Worm (Caenorhabditis elegans) whole organism, L2 larva: Measurements from ENCODE around the gene T16G12.10.

ENCODE experiments used
- C34F6.9 ChIP-seq: fragments of 150-350 bp; optimal IDR thresholded peaks from 2 replicates; lab custom pipeline; 2014; ENCODE audit warnings: missing biosample characterization, missing genetic modification characterization
- F13H6.1 ChIP-seq: sonication (generic microtip); optimal IDR thresholded peaks from 2 replicates; lab custom pipeline; 2016; ENCODE audit warnings: missing genetic modification characterization, missing compliant biosample characterization
- R02D3.7 ChIP-seq: fragments of 150-350 bp; optimal IDR thresholded peaks from 2 replicates; lab custom pipeline; 2014; ENCODE audit warnings: missing biosample characterization, missing genetic modification characterization
- Y55F3AM.14 ChIP-seq: fragments of 200-800 bp; sonication (Bioruptor generic); optimal IDR thresholded peaks from 2 replicates; lab custom pipeline; 2018; ENCODE audit warnings: mild to moderate bottlenecking, missing genetic modification characterization, missing compliant biosample characterization
- ZK546.5 ChIP-seq: sonication (generic microtip); optimal IDR thresholded peaks from 2 replicates; lab custom pipeline; 2017; ENCODE audit warnings: missing biosample characterization, missing genetic modification characterization
- alr-1 ChIP-seq: fragments of 150-350 bp; optimal IDR thresholded peaks from 2 replicates; lab custom pipeline; 2014; ENCODE audit warnings: missing biosample characterization, missing genetic modification characterization
- aly-2 ChIP-seq: fragments of 150-350 bp; optimal IDR thresholded peaks from 2 replicates; lab custom pipeline; 2014; ENCODE audit warnings: missing biosample characterization, missing genetic modification characterization
- ama-1 ChIP-seq: fragments of 150-350 bp; optimal IDR thresholded peaks from 2 replicates; lab custom pipeline; 2018; ENCODE audit warnings: inconsistent platforms
- blmp-1 ChIP-seq: sonication (generic microtip); optimal IDR thresholded peaks from 2 replicates; lab custom pipeline; 2017; ENCODE audit warnings: missing genetic modification characterization, mild to moderate bottlenecking, missing compliant biosample characterization, antibody characterized with exemption, moderate library complexity; ENCODE audit not compliant: insufficient read depth
- ceh-16 ChIP-seq: fragments of 150-350 bp; optimal IDR thresholded peaks from 2 replicates; lab custom pipeline; 2014; ENCODE audit warnings: missing biosample characterization, missing genetic modification characterization
- crh-2 ChIP-seq: sonication (generic microtip); optimal IDR thresholded peaks from 2 replicates; lab custom pipeline; 2017; ENCODE audit warnings: missing biosample characterization, missing genetic modification characterization
- egl-27 ChIP-seq: sonication (generic microtip); optimal IDR thresholded peaks from 3 replicates; lab custom pipeline; 2017; ENCODE audit warnings: missing biosample characterization, missing genetic modification reagents, missing genetic modification characterization
- elt-3 ChIP-seq: sonication (generic microtip); optimal IDR thresholded peaks from 2 replicates; lab custom pipeline; 2017; ENCODE audit warnings: missing biosample characterization, missing genetic modification characterization
- fos-1 ChIP-seq: fragments of 150-350 bp; optimal IDR thresholded peaks from 2 replicates; lab custom pipeline; 2014; ENCODE audit warnings: missing biosample characterization, missing genetic modification characterization
- gmeb-1 ChIP-seq: fragments of 150-350 bp; optimal IDR thresholded peaks from 2 replicates; lab custom pipeline; 2014; ENCODE audit warnings: missing biosample characterization, missing genetic modification characterization
- lin-39 ChIP-seq: fragments of 150-350 bp; optimal IDR thresholded peaks from 2 replicates; lab custom pipeline; 2014; ENCODE audit warnings: missing biosample characterization, missing genetic modification reagents, missing genetic modification characterization
- lsy-2 ChIP-seq, 2 experiments: fragments of 150-350 bp in 1 of 2; sonication (generic microtip) in 1 of 2; optimal IDR thresholded peaks; 2 replicates each; lab custom pipeline; 2014 to 2017; ENCODE audit warnings: missing biosample characterization in 2 of 2, missing genetic modification characterization in 2 of 2
- mab-5 ChIP-seq: fragments of 150-350 bp; optimal IDR thresholded peaks from 2 replicates; lab custom pipeline; 2014; ENCODE audit warnings: missing biosample characterization, missing genetic modification characterization
- mbf-1 ChIP-seq: sonication (generic microtip); optimal IDR thresholded peaks from 2 replicates; lab custom pipeline; 2017; ENCODE audit warnings: missing biosample characterization, missing genetic modification characterization
- mdl-1 ChIP-seq, 2 experiments: fragments of 150-350 bp in 1 of 2; sonication (generic microtip) in 1 of 2; optimal IDR thresholded peaks; 2 replicates each; lab custom pipeline; 2017; ENCODE audit warnings: missing biosample characterization in 2 of 2, missing genetic modification characterization in 2 of 2
- nhr-11 ChIP-seq: fragments of 150-350 bp; optimal IDR thresholded peaks from 2 replicates; lab custom pipeline; 2014; ENCODE audit warnings: missing biosample characterization, missing genetic modification characterization
- nhr-12 ChIP-seq: fragments of 150-350 bp; optimal IDR thresholded peaks from 2 replicates; lab custom pipeline; 2014; ENCODE audit warnings: missing biosample characterization, missing genetic modification characterization
- nhr-129 ChIP-seq: fragments of 150-350 bp; optimal IDR thresholded peaks from 2 replicates; lab custom pipeline; 2014; ENCODE audit warnings: missing biosample characterization, missing genetic modification characterization
- nhr-21 ChIP-seq: fragments of 150-350 bp; optimal IDR thresholded peaks from 2 replicates; lab custom pipeline; 2014; ENCODE audit warnings: missing biosample characterization, missing genetic modification characterization
- nhr-237 ChIP-seq: fragments of 150-350 bp; optimal IDR thresholded peaks from 2 replicates; lab custom pipeline; 2014; ENCODE audit warnings: missing biosample characterization, missing genetic modification characterization
- nhr-25 ChIP-seq: fragments of 150-350 bp; sonication (generic microtip); optimal IDR thresholded peaks from 3 replicates; lab custom pipeline; 2014; ENCODE audit warnings: missing biosample characterization, missing genetic modification characterization
- nhr-6 ChIP-seq: fragments of 150-350 bp; optimal IDR thresholded peaks from 2 replicates; lab custom pipeline; 2014; ENCODE audit warnings: missing biosample characterization, missing genetic modification characterization
- nhr-77 ChIP-seq: fragments of 150-350 bp; optimal IDR thresholded peaks from 2 replicates; lab custom pipeline; 2014; ENCODE audit warnings: missing biosample characterization, missing genetic modification characterization
- peb-1 ChIP-seq: fragments of 150-350 bp; optimal IDR thresholded peaks from 2 replicates; lab custom pipeline; 2014; ENCODE audit warnings: missing biosample characterization, missing genetic modification characterization
- sem-4 ChIP-seq: fragments of 150-350 bp; optimal IDR thresholded peaks from 2 replicates; lab custom pipeline; 2014; ENCODE audit warnings: missing biosample characterization, missing genetic modification reagents, missing genetic modification characterization
- skn-1 ChIP-seq: sonication (generic microtip); optimal IDR thresholded peaks from 2 replicates; lab custom pipeline; 2017; ENCODE audit warnings: missing biosample characterization, missing genetic modification characterization
- sma-3 ChIP-seq: sonication (generic microtip); optimal IDR thresholded peaks from 2 replicates; lab custom pipeline; 2016; ENCODE audit warnings: missing genetic modification reagents, missing genetic modification characterization, missing compliant biosample characterization
- sma-9 ChIP-seq, 2 experiments: fragments of 150-350 bp in 1 of 2; sonication (generic microtip) in 1 of 2; optimal IDR thresholded peaks; 2 replicates each; lab custom pipeline; 2014 to 2016; ENCODE audit warnings: missing genetic modification characterization in 2 of 2, mild to moderate bottlenecking in 1 of 2, missing biosample characterization in 1 of 2, missing compliant biosample characterization in 1 of 2, missing genetic modification reagents in 1 of 2, moderate library complexity in 1 of 2
- snpc-4 ChIP-seq: fragments of 150-350 bp; optimal IDR thresholded peaks from 2 replicates; lab custom pipeline; 2014; ENCODE audit warnings: missing biosample characterization, missing genetic modification characterization
- unc-55 ChIP-seq: fragments of 150-350 bp; sonication (generic microtip); optimal IDR thresholded peaks from 3 replicates; lab custom pipeline; 2014; ENCODE audit warnings: missing biosample characterization, missing genetic modification reagents, missing genetic modification characterization
- unc-62 ChIP-seq: fragments of 150-350 bp; optimal IDR thresholded peaks from 2 replicates; lab custom pipeline; 2014; ENCODE audit warnings: missing biosample characterization, missing genetic modification reagents, missing genetic modification characterization
- ztf-1 ChIP-seq: fragments of 200-800 bp; sonication (Bioruptor generic); conservative IDR thresholded peaks from 2 replicates; pipeline ENCODE4 v1.3.6; 2022; ENCODE audit warnings: missing genetic modification characterization, missing compliant biosample characterization
- ztf-11 ChIP-seq: sonication (generic microtip); optimal IDR thresholded peaks from 2 replicates; lab custom pipeline; 2017; ENCODE audit warnings: missing biosample characterization, missing genetic modification characterization
- ztf-4 ChIP-seq: fragments of 150-350 bp; optimal IDR thresholded peaks from 2 replicates; lab custom pipeline; 2014; ENCODE audit warnings: missing biosample characterization, missing genetic modification characterization

Gene T16G12.10

DNA sequence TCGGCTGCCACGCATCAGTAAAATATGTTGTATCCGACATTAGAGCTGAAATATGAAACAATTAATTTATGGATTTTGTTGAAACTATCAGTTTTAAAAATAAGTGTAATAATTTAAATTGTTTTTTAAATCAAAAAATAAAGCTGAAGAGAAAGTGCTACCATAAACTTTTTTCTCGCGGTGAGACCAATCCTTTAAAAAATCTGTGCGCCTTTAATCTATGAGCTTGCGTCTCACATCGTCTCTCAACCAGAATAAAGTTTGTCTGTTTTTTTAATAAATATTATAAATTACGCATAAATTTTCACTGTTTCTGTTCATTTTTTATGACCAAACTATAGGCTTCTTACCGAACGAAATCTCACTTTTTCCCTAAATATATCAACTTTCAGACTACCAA, 27.3 kb upstream of the T16G12.10 start, which contains the start of gene T16H12.3:
Gene T16H12.3, minus strand, starts transcription at position 51 of the 400 bp plus-strand sequence.
- TF ChIP-seq peb-1 (no peak), skn-1 (no peak), blmp-1 (tag; lab: Kevin White, UChicago) (no peak), aly-2 (tag; lab: Kevin White, UChicago) (no peak), lsy-2 (tag; optimal IDR thresholded peaks at IDR 0.05; lab: Kevin White, UChicago) (no peak), gmeb-1 (tag; lab: Kevin White, UChicago) (no peak), egl-27 (tag; lab: Kevin White, UChicago) (no peak)

- TF ChIP-seq sma-9 (GFP tag; optimal IDR thresholded peaks at IDR 0.05; lab: Kevin White, UChicago) (no peak), sma-9 (tag; optimal IDR thresholded peaks at IDR 0.05; lab: Kevin White, UChicago) (no peak), nhr-12 (no peak), alr-1 (no peak)
These were observed 22.9 kb upstream of the T16G12.10 start for ce11 chrIII:10078784-10079183.

ce11 chrIII:10078151-10078550, 22.2 kb upstream of the T16G12.10 start, which contains the start of gene T16G12.9:
T16G12.9 (minus strand) TSS chrIII:10078251.
- TF ChIP-seq Y55F3AM.14 (GFP tag; lab: Kevin White, UChicago) (no peak), mab-5 (tag; lab: Kevin White, UChicago) (no peak), mbf-1 (tag; lab: Kevin White, UChicago) (no peak), crh-2 (tag; lab: Kevin White, UChicago) (no peak), ceh-16 (tag; lab: Kevin White, UChicago) (no peak), C34F6.9 (no peak)
- TF ChIP-seq, all 48 proteins: peak for 0

ce11 chrIII:10076042-10076441, 20.1 kb upstream of the T16G12.10 start:
- TF ChIP-seq unc-55 (GFP tag; lab: Kevin White, UChicago) (no peak), nhr-6 (tag; lab: Kevin White, UChicago) (no peak), peb-1 (no peak), blmp-1 (tag; lab: Kevin White, UChicago) (no peak), nhr-25 (tag; lab: Kevin White, UChicago) (no peak), fos-1 (tag; lab: Kevin White, UChicago) (no peak), unc-62 (no peak), nhr-237 (no peak), nhr-11 (tag; lab: Kevin White, UChicago) (no peak), ztf-1 (no peak), Y55F3AM.14 (GFP tag; lab: Kevin White, UChicago) (no peak), nhr-12 (no peak), sma-3 (GFP tag; lab: Kevin White, UChicago) (no peak), nhr-129 (tag; lab: Kevin White, UChicago) (no peak), ama-1 (lab: Kevin White, UChicago) (no peak), R02D3.7 (tag; lab: Kevin White, UChicago) (no peak)

DNA sequence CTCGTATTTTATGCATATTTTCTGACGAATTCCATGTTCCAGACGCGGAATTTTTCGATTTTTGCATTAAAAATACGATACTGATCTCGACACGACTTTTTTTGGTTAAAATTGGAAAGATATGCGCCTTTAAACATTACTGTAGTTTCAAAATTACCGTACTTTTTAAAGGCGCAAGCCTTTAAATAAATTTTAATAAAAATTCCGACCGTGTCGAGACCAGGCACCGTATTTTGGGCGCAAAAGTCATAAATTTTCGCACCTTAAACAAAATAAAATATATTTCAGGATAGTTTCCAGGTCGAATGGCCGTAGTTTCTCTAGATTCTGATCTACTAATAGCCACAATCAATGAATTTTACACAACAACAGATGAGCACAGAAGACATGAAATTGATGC, 13.3 kb upstream of the T16G12.10 start, which contains the start of gene T16G12.6:
Gene T16G12.6, plus strand, starts transcription at position 301 of the 400 bp plus-strand sequence.
- TF ChIP-seq unc-55 (GFP tag; lab: Kevin White, UChicago) = no peak
- no peak for TF ChIP-seq nhr-77 (tag; lab: Kevin White, UChicago)
- no peak for TF ChIP-seq ztf-1
- no peak for TF ChIP-seq R02D3.7 (tag; lab: Kevin White, UChicago)
- TF ChIP-seq ztf-4 (tag; lab: Kevin White, UChicago) = no peak
- TF ChIP-seq F13H6.1 (tag; lab: Kevin White, UChicago) = no peak
- no peak for TF ChIP-seq nhr-237
- TF ChIP-seq unc-62 = no peak
- no peak for TF ChIP-seq mab-5 (tag; lab: Kevin White, UChicago)
- TF ChIP-seq C34F6.9 = no peak
- no peak for TF ChIP-seq nhr-21 (tag; lab: Kevin White, UChicago)
- TF ChIP-seq snpc-4 (tag; lab: Kevin White, UChicago) = no peak
- TF ChIP-seq, all 48 proteins: peak for 0

- no peak for TF ChIP-seq ztf-11 (tag; lab: Kevin White, UChicago)
- peak; percentile 21 for TF ChIP-seq fos-1 (tag; lab: Kevin White, UChicago)
- no peak for TF ChIP-seq nhr-237
- TF ChIP-seq unc-55 (GFP tag; lab: Kevin White, UChicago) = peak; percentile 54
- peak in 1 of 2 experiments; percentile 47 for TF ChIP-seq lsy-2 (tag; optimal IDR thresholded peaks at IDR 0.05; lab: Kevin White, UChicago)
- no peak for TF ChIP-seq egl-27 (tag; lab: Kevin White, UChicago)
- TF ChIP-seq lin-39 = no peak
- no peak for TF ChIP-seq elt-3 (tag; lab: Kevin White, UChicago)
- no peak for TF ChIP-seq mdl-1 (tag; optimal IDR thresholded peaks at IDR 0.05; lab: Kevin White, UChicago)
- no peak for TF ChIP-seq mbf-1 (tag; lab: Kevin White, UChicago)
- peak; percentile 63 for TF ChIP-seq sma-3 (GFP tag; lab: Kevin White, UChicago)
- TF ChIP-seq skn-1 = no peak
- TF ChIP-seq nhr-21 (tag; lab: Kevin White, UChicago) = no peak
- no peak for TF ChIP-seq sem-4 (tag; lab: Kevin White, UChicago)
- peak; percentile 51 for TF ChIP-seq gmeb-1 (tag; lab: Kevin White, UChicago)
- TF ChIP-seq F13H6.1 (tag; lab: Kevin White, UChicago) = peak; percentile 58
- peak; percentile 4 for TF ChIP-seq crh-2 (tag; lab: Kevin White, UChicago)
- no peak for TF ChIP-seq nhr-11 (tag; lab: Kevin White, UChicago)
- no peak for TF ChIP-seq ZK546.5
- TF ChIP-seq sma-9 (GFP tag; optimal IDR thresholded peaks at IDR 0.05; lab: Kevin White, UChicago) = peak; percentile 68
- TF ChIP-seq sma-9 (tag; optimal IDR thresholded peaks at IDR 0.05; lab: Kevin White, UChicago) = no peak
- peak; percentile 73 for TF ChIP-seq C34F6.9
These were observed 8.2 kb upstream of the T16G12.10 start, which contains the start of gene ekl-6 for ce11 chrIII:10064140-10064539. ekl-6 (plus strand) TSS chrIII:10064404.
